Worm (Caenorhabditis elegans) whole organism, late embryonic: ENCODE data around the gene faah-6.
A peak's percentile ranks its signal among the peaks of the same experiment; 100 is the strongest.

Source experiments
- C08G9.2 ChIP-seq: sonication (generic microtip); optimal IDR thresholded peaks from 2 replicates; lab custom pipeline; 2016; ENCODE audit warnings: mild to moderate bottlenecking, missing genetic modification characterization, moderate library complexity, missing compliant biosample characterization
- C38D4.7 ChIP-seq: fragments of 200-800 bp; sonication (Bioruptor generic); optimal IDR thresholded peaks from 2 replicates; lab custom pipeline; 2018; ENCODE audit warnings: mild to moderate bottlenecking, missing genetic modification characterization, moderate library complexity, missing compliant biosample characterization
- F13H6.1 ChIP-seq: sonication (generic microtip); optimal IDR thresholded peaks from 2 replicates; lab custom pipeline; 2016; ENCODE audit warnings: missing genetic modification characterization, missing compliant biosample characterization
- K02D7.2 ChIP-seq: sonication (generic microtip); optimal IDR thresholded peaks from 2 replicates; lab custom pipeline; 2017; ENCODE audit warnings: mild to moderate bottlenecking, missing genetic modification characterization, missing compliant biosample characterization
- K09A11.1 ChIP-seq: sonication (generic microtip); optimal IDR thresholded peaks from 2 replicates; lab custom pipeline; 2017; ENCODE audit warnings: antibody characterized with exemption, mild to moderate bottlenecking, missing genetic modification characterization, missing compliant biosample characterization; ENCODE audit not compliant: insufficient read depth
- T23F11.4 ChIP-seq: fragments of 200-800 bp; sonication (Bioruptor generic); optimal IDR thresholded peaks from 2 replicates; lab custom pipeline; 2018; ENCODE audit warnings: mild to moderate bottlenecking, missing genetic modification characterization, missing compliant biosample characterization
- ahr-1 ChIP-seq: sonication (generic microtip); optimal IDR thresholded peaks from 2 replicates; lab custom pipeline; 2016; ENCODE audit warnings: missing genetic modification characterization, missing compliant biosample characterization
- ama-1 ChIP-seq: fragments of 150-350 bp; optimal IDR thresholded peaks from 2 replicates; lab custom pipeline; 2014
- ceh-19 ChIP-seq: fragments of 200-800 bp; sonication (Bioruptor generic); optimal IDR thresholded peaks from 2 replicates; lab custom pipeline; 2018; ENCODE audit warnings: mild to moderate bottlenecking, missing genetic modification characterization, missing compliant biosample characterization
- ceh-34 ChIP-seq: sonication (generic microtip); optimal IDR thresholded peaks from 2 replicates; lab custom pipeline; 2016; ENCODE audit warnings: mild to moderate bottlenecking, missing genetic modification characterization, missing compliant biosample characterization
- ceh-45 ChIP-seq: fragments of 200-800 bp; sonication (Bioruptor generic); IDR thresholded peaks from 2 replicates; pipeline ENCODE4 v1.3.6; 2022; ENCODE audit warnings: missing genetic modification reagents, missing genetic modification characterization, missing compliant biosample characterization
- ceh-48 ChIP-seq: sonication (generic microtip); optimal IDR thresholded peaks from 2 replicates; lab custom pipeline; 2016; ENCODE audit warnings: missing genetic modification characterization, inconsistent platforms, missing compliant biosample characterization
- ceh-6 ChIP-seq: fragments of 200-800 bp; sonication (Bioruptor generic); optimal IDR thresholded peaks from 2 replicates; lab custom pipeline; 2018; ENCODE audit warnings: mild to moderate bottlenecking, missing genetic modification characterization, missing compliant biosample characterization
- dmd-4 ChIP-seq: sonication (generic microtip); optimal IDR thresholded peaks from 2 replicates; lab custom pipeline; 2016; ENCODE audit warnings: borderline replicate concordance, missing genetic modification characterization, missing compliant biosample characterization
- eyg-1 ChIP-seq: sonication (generic microtip); optimal IDR thresholded peaks from 2 replicates; lab custom pipeline; 2016; ENCODE audit warnings: missing genotype, missing genetic modification characterization, missing compliant biosample characterization
- fax-1 ChIP-seq: sonication (generic microtip); optimal IDR thresholded peaks from 2 replicates; lab custom pipeline; 2016; ENCODE audit warnings: missing genotype, missing genetic modification characterization, missing compliant biosample characterization
- fkh-6 ChIP-seq: sonication (generic microtip); optimal IDR thresholded peaks from 2 replicates; lab custom pipeline; 2016; ENCODE audit warnings: missing genetic modification characterization, missing compliant biosample characterization
- hlh-13 ChIP-seq: fragments of 200-800 bp; sonication (Bioruptor generic); optimal IDR thresholded peaks from 2 replicates; lab custom pipeline; 2018; ENCODE audit warnings: mild to moderate bottlenecking, missing genetic modification characterization, missing compliant biosample characterization
- hlh-15 ChIP-seq: sonication (generic microtip); optimal IDR thresholded peaks from 2 replicates; lab custom pipeline; 2016; ENCODE audit warnings: missing genetic modification characterization, missing compliant biosample characterization
- hlh-6 ChIP-seq: sonication (generic microtip); optimal IDR thresholded peaks from 2 replicates; lab custom pipeline; 2016; ENCODE audit warnings: missing genotype, missing genetic modification characterization, missing compliant biosample characterization
- hlh-8 ChIP-seq: sonication (generic microtip); optimal IDR thresholded peaks from 2 replicates; lab custom pipeline; 2016; ENCODE audit warnings: missing genotype, missing genetic modification characterization, missing compliant biosample characterization
- lim-6 ChIP-seq: sonication (generic microtip); optimal IDR thresholded peaks from 2 replicates; lab custom pipeline; 2016; ENCODE audit warnings: missing genetic modification characterization, missing compliant biosample characterization
- lin-11 ChIP-seq: fragments of 200-800 bp; sonication (Bioruptor generic); optimal IDR thresholded peaks from 2 replicates; lab custom pipeline; 2018; ENCODE audit warnings: mild to moderate bottlenecking, missing genetic modification characterization, missing compliant biosample characterization
- mec-3 ChIP-seq: sonication (generic microtip); optimal IDR thresholded peaks from 2 replicates; lab custom pipeline; 2016; ENCODE audit warnings: borderline replicate concordance, missing genetic modification characterization, missing compliant biosample characterization
- nfya-1 ChIP-seq: sonication (generic microtip); optimal IDR thresholded peaks from 2 replicates; lab custom pipeline; 2017; ENCODE audit warnings: missing genetic modification characterization, mild to moderate bottlenecking, missing compliant biosample characterization, antibody characterized with exemption, moderate library complexity
- nhr-232 ChIP-seq: sonication (generic microtip); optimal IDR thresholded peaks from 2 replicates; lab custom pipeline; 2016; ENCODE audit warnings: missing genetic modification characterization, missing compliant biosample characterization
- odd-2 ChIP-seq: sonication (generic microtip); optimal IDR thresholded peaks from 2 replicates; lab custom pipeline; 2017; ENCODE audit warnings: antibody characterized with exemption, mild to moderate bottlenecking, missing genetic modification characterization, missing compliant biosample characterization
- pag-3 ChIP-seq: sonication (generic microtip); optimal IDR thresholded peaks from 2 replicates; lab custom pipeline; 2016; ENCODE audit warnings: missing compliant biosample characterization, missing genetic modification characterization, borderline replicate concordance
- pha-2 ChIP-seq: sonication (generic microtip); optimal IDR thresholded peaks from 2 replicates; lab custom pipeline; 2017; ENCODE audit warnings: mild to moderate bottlenecking, missing genetic modification characterization, missing compliant biosample characterization
- pha-4 ChIP-seq: fragments of 150-350 bp; optimal IDR thresholded peaks from 2 replicates; lab custom pipeline; 2018; ENCODE audit warnings: missing biosample characterization, missing genetic modification reagents, missing genetic modification characterization
- sdc-2 ChIP-seq: sonication (generic microtip); optimal IDR thresholded peaks from 2 replicates; lab custom pipeline; 2016; ENCODE audit warnings: missing genotype, missing genetic modification characterization, missing compliant biosample characterization
- sox-2 ChIP-seq: fragments of 200-800 bp; sonication (Bioruptor generic); IDR thresholded peaks from 2 replicates; pipeline ENCODE4 v1.3.6; 2022; ENCODE audit warnings: missing genetic modification reagents, missing genetic modification characterization, missing compliant biosample characterization
- sox-4 ChIP-seq: sonication (generic microtip); optimal IDR thresholded peaks from 2 replicates; lab custom pipeline; 2017; ENCODE audit warnings: mild to moderate bottlenecking, missing genetic modification characterization, inconsistent platforms, missing compliant biosample characterization
- syd-9 ChIP-seq: sonication (generic microtip); optimal IDR thresholded peaks from 2 replicates; lab custom pipeline; 2016; ENCODE audit warnings: mild to moderate bottlenecking, missing genetic modification characterization, moderate library complexity, missing compliant biosample characterization
- tbx-2 ChIP-seq: sonication (generic microtip); optimal IDR thresholded peaks from 2 replicates; lab custom pipeline; 2016; ENCODE audit warnings: missing genetic modification characterization, missing compliant biosample characterization
- tbx-7 ChIP-seq: sonication (generic microtip); optimal IDR thresholded peaks from 2 replicates; lab custom pipeline; 2016; ENCODE audit warnings: missing genotype, missing genetic modification characterization, missing compliant biosample characterization
- ttx-3 ChIP-seq: sonication (generic microtip); optimal IDR thresholded peaks from 2 replicates; lab custom pipeline; 2016; ENCODE audit warnings: missing genetic modification reagents, missing genetic modification characterization, missing compliant biosample characterization
- unc-42 ChIP-seq: sonication (generic microtip); optimal IDR thresholded peaks from 2 replicates; lab custom pipeline; 2016; ENCODE audit warnings: missing genotype, missing genetic modification characterization, missing compliant biosample characterization
- unc-86 ChIP-seq: sonication (generic microtip); optimal IDR thresholded peaks from 2 replicates; lab custom pipeline; 2016; ENCODE audit warnings: missing genetic modification characterization, missing compliant biosample characterization
- zip-5 ChIP-seq: sonication (generic microtip); optimal IDR thresholded peaks from 2 replicates; lab custom pipeline; 2016; ENCODE audit warnings: missing genetic modification characterization, missing compliant biosample characterization

faah-6 gene

DNA sequence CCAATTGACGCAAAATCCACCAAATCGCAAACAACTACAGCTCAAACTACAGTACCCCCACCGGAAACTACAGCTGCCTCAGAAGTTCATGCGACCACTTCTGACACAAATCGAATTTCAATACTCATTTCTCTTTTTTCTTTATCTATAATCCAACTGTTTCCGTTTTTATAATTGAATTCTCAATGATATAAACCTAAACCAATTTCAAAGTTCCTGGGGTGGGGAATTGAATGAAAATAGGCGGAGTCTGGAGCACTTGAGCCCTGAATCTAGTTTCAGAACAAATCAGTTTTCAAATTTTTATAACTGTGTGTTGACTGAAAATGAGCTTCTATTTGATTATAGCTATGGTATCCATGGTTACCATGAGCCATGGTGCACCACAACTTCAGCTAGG, 46.0 kb downstream of the faah-6 start, which contains the start of gene Y41C4A.6:
TSS of gene Y41C4A.6 (plus strand) at position 301 of the 400 bp plus-strand sequence.
- TF ChIP-seq ceh-34 (no peak), F13H6.1 (tag; lab: Kevin White, UChicago) (no peak), C38D4.7 (GFP tag; lab: Kevin White, UChicago) (no peak), eyg-1 (tag; lab: Kevin White, UChicago) (no peak), ahr-1 (tag; lab: Kevin White, UChicago) (no peak), dmd-4 (tag; lab: Kevin White, UChicago) (no peak), pha-4 (tag; lab: Kevin White, UChicago) (no peak), zip-5 (no peak), fkh-6 (tag; lab: Kevin White, UChicago) (no peak), lin-11 (no peak), unc-86 (no peak), hlh-15 (no peak)

DNA sequence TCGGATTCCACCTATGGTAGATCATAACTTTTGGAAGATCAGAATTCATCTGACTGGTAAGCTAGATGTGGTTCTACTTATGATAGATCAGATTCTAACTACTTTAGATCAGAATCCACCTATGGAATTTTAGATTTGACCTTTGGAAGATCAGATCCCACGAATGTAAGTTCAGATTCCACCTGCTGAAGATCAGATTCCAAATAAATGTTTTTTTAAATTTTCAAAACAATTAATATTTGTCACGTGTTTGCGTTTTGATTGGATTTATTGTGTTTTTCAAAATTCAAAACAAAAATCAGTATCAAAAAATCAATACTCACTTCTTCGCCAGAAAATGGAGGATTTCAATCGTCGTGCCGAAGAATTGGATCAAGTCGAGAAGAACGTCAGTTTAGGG, 48.3 kb downstream of the faah-6 start, which contains the start of gene Y41C4A.7:
TSS of gene Y41C4A.7 (plus strand) at position 301 of the 400 bp plus-strand sequence.
- TF ChIP-seq ttx-3 (tag; lab: Kevin White, UChicago) = no peak
- TF ChIP-seq ceh-34 = no peak
- no peak for TF ChIP-seq lim-6 (tag; lab: Kevin White, UChicago)
- TF ChIP-seq mec-3 (tag; lab: Kevin White, UChicago) = no peak
- no peak for TF ChIP-seq lin-11
- no peak for TF ChIP-seq zip-5
- no peak for TF ChIP-seq sox-2 (GFP tag; lab: Robert Waterston, UW)
- no peak for TF ChIP-seq pag-3
- no peak for TF ChIP-seq odd-2
- TF ChIP-seq C38D4.7 (GFP tag; lab: Kevin White, UChicago) = no peak
- no peak for TF ChIP-seq hlh-15
- TF ChIP-seq pha-2 (tag; lab: Kevin White, UChicago) = no peak
- no peak for TF ChIP-seq tbx-2 (tag; lab: Kevin White, UChicago)
- TF ChIP-seq nfya-1 (tag; lab: Kevin White, UChicago) = no peak
- TF ChIP-seq T23F11.4 (GFP tag; lab: Kevin White, UChicago) = no peak
- no peak for TF ChIP-seq unc-42
- TF ChIP-seq syd-9 (tag; lab: Kevin White, UChicago) = no peak
- no peak for TF ChIP-seq ama-1
- TF ChIP-seq unc-86 = no peak

DNA sequence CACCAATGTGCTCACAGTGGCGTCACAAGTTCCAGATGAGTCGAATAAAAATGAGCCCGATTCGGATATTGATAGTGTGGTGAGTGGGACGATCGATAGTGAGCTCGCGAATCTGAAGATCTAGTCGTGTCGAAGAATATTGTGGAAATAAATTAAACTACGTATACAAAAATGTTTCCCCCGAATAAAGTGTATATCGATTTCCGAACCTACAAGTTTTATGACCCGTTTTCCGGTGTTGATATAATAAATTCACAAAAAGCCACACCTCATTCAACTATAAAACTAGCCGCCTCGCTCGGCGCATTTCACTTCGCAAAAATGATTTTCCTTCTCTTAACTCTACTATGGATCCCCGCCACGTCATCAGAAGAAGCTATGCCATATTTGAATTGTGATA, 49.7 kb downstream of the faah-6 start, which contains the start of gene pqn-84:
TSS of gene pqn-84 (plus strand) at position 301 of the 400 bp plus-strand sequence.
- TF ChIP-seq T23F11.4 (GFP tag; lab: Kevin White, UChicago) = no peak
- no peak for TF ChIP-seq pha-2 (tag; lab: Kevin White, UChicago)
- no peak for TF ChIP-seq ceh-48 (tag; lab: Kevin White, UChicago)
- no peak for TF ChIP-seq sox-4

DNA sequence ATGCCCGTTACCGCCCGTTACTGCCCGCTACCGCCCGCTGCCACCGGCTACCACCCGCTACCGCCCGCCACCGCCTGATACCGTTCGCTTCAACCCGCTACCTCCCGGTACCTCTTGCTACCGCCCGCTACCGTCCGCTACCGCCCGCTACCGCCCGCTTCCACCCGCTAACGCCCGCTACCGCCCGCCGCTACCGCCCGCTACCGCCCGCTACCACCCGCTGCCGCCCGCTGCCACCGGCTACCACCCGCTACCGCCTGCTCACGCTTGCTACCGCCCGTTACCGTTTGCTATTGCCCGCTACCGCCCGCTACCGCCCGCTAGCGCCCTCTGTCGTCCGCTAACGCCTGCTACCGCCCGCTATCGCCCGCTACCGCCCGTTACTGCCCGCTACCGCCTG, 51.6 kb downstream of the faah-6 start:
- TF ChIP-seq K09A11.1 (tag; lab: Kevin White, UChicago) = no peak
- TF ChIP-seq hlh-13 (GFP tag; lab: Kevin White, UChicago) = no peak
- 0 out of 2 replicates have a peak, but pooled peaks have one; percentile 4 for TF ChIP-seq ceh-45 (GFP tag; lab: Robert Waterston, UW)
- TF ChIP-seq ceh-6 (GFP tag; lab: Kevin White, UChicago) = peak; percentile 7
- TF ChIP-seq tbx-7 (tag; lab: Kevin White, UChicago) = no peak
- TF ChIP-seq C08G9.2 (tag; lab: Kevin White, UChicago) = no peak
- TF ChIP-seq nhr-232 (tag; lab: Kevin White, UChicago) = peak; percentile 6
- TF ChIP-seq mec-3 (tag; lab: Kevin White, UChicago) = peak; percentile 17
- TF ChIP-seq ceh-48 (tag; lab: Kevin White, UChicago) = no peak
- no peak for TF ChIP-seq ceh-19
- TF ChIP-seq sox-4 = no peak
- no peak for TF ChIP-seq sdc-2 (tag; lab: Kevin White, UChicago)
- no peak for TF ChIP-seq hlh-8 (tag; lab: Kevin White, UChicago)
- no peak for TF ChIP-seq hlh-6 (tag; lab: Kevin White, UChicago)
- no peak for TF ChIP-seq fax-1 (tag; lab: Kevin White, UChicago)
- peak; percentile 31 for TF ChIP-seq K02D7.2 (tag; lab: Kevin White, UChicago)
- TF ChIP-seq, all 69 proteins: peak for 5
